Fruit fly (Drosophila melanogaster): Measurements from ENCODE around the gene frm.

Gene frm

dm6 chr3L:5540637-5541241 is 10.2 kb downstream of the frm start:
- TF ChIP-seq Mnt (GFP tag; optimal IDR thresholded peaks at IDR 0.05) (no peak), CG7045 (GFP tag; optimal IDR thresholded peaks at IDR 0.05) (no peak), pad (GFP tag; optimal IDR thresholded peaks at IDR 0.05) (no peak), cnc (optimal IDR thresholded peaks at IDR 0.05) (no peak), CG33017 (tag; optimal IDR thresholded peaks at IDR 0.05) (no peak), CG11617 (GFP tag; optimal IDR thresholded peaks at IDR 0.05) (no peak), bab1 (GFP tag; optimal IDR thresholded peaks at IDR 0.05) (no peak), CG7101 (tag; optimal IDR thresholded peaks at IDR 0.05) (no peak), Hr96 (GFP tag; optimal IDR thresholded peaks at IDR 0.05) (no peak), kay (GFP tag; ENCODE audit: borderline replicate concordance) (no peak), toe (GFP tag; optimal IDR thresholded peaks at IDR 0.05) (no peak), ovo (GFP tag; optimal IDR thresholded peaks at IDR 0.05) (no peak), Clk (GFP tag; optimal IDR thresholded peaks at IDR 0.05) (no peak), CG5204 (GFP tag; optimal IDR thresholded peaks at IDR 0.05) (no peak), Crg-1 (GFP tag; optimal IDR thresholded peaks at IDR 0.05) (no peak), cic (GFP tag; optimal IDR thresholded peaks at IDR 0.05) (no peak)

- no peak for TF ChIP-seq Crg-1 (GFP tag; optimal IDR thresholded peaks at IDR 0.05)
- no peak for TF ChIP-seq CG33017 (tag; optimal IDR thresholded peaks at IDR 0.05)
- no peak for TF ChIP-seq CG7045 (GFP tag; optimal IDR thresholded peaks at IDR 0.05)
- TF ChIP-seq CG11617 (GFP tag; optimal IDR thresholded peaks at IDR 0.05) = no peak
- no peak for TF ChIP-seq Hr96 (GFP tag; optimal IDR thresholded peaks at IDR 0.05)
- no peak for TF ChIP-seq CG5204 (GFP tag; optimal IDR thresholded peaks at IDR 0.05)
- no peak for TF ChIP-seq CG1620 (GFP tag; optimal IDR thresholded peaks at IDR 0.05)
- TF ChIP-seq Clk (GFP tag; optimal IDR thresholded peaks at IDR 0.05) = no peak
These were observed 15.3 kb downstream of the frm start, which contains the start of gene CG13285 for dm6 chr3L:5535659-5536058. TSS of gene CG13285 (minus strand) at chr3L:5535759.

dm6 chr3L:5534253-5534652 is 16.7 kb downstream of the frm start:
- TF ChIP-seq CG33017 (tag; optimal IDR thresholded peaks at IDR 0.05) (no peak), Clk (GFP tag; optimal IDR thresholded peaks at IDR 0.05) (no peak), cnc (optimal IDR thresholded peaks at IDR 0.05) (no peak), CG12768 (GFP tag; optimal IDR thresholded peaks at IDR 0.05) (no peak), CG1620 (GFP tag; optimal IDR thresholded peaks at IDR 0.05) (no peak), CG11617 (GFP tag; optimal IDR thresholded peaks at IDR 0.05) (no peak), CG7101 (tag; optimal IDR thresholded peaks at IDR 0.05) (no peak), tj (GFP tag; optimal IDR thresholded peaks at IDR 0.05) (no peak), kay (GFP tag; ENCODE audit: borderline replicate concordance) (no peak), Crg-1 (GFP tag; optimal IDR thresholded peaks at IDR 0.05) (no peak), CG5204 (GFP tag; optimal IDR thresholded peaks at IDR 0.05) (no peak), bab1 (GFP tag; optimal IDR thresholded peaks at IDR 0.05) (no peak), Mnt (GFP tag; optimal IDR thresholded peaks at IDR 0.05) (no peak), CG7045 (GFP tag; optimal IDR thresholded peaks at IDR 0.05) (no peak), toe (GFP tag; optimal IDR thresholded peaks at IDR 0.05) (no peak), Hr96 (GFP tag; optimal IDR thresholded peaks at IDR 0.05) (no peak), pad (GFP tag; optimal IDR thresholded peaks at IDR 0.05) (no peak), cic (GFP tag; optimal IDR thresholded peaks at IDR 0.05) (no peak), CG14711 (tag; optimal IDR thresholded peaks at IDR 0.05) (no peak), ovo (GFP tag; optimal IDR thresholded peaks at IDR 0.05) (no peak)

- TF ChIP-seq cnc (optimal IDR thresholded peaks at IDR 0.05) = no peak
- no peak for TF ChIP-seq kay (GFP tag; ENCODE audit: borderline replicate concordance)
These were observed 21.7 kb downstream of the frm start, which contains the start of gene Lkr for dm6 chr3L:5529241-5529640. TSS of gene Lkr (minus strand) at chr3L:5529341.

- no peak for TF ChIP-seq bab1 (GFP tag; optimal IDR thresholded peaks at IDR 0.05)
- TF ChIP-seq pad (GFP tag; optimal IDR thresholded peaks at IDR 0.05) = no peak
- TF ChIP-seq toe (GFP tag; optimal IDR thresholded peaks at IDR 0.05) = no peak
- TF ChIP-seq ovo (GFP tag; optimal IDR thresholded peaks at IDR 0.05) = no peak
- TF ChIP-seq CG1620 (GFP tag; optimal IDR thresholded peaks at IDR 0.05) = no peak
- no peak for TF ChIP-seq CG5204 (GFP tag; optimal IDR thresholded peaks at IDR 0.05)
- TF ChIP-seq Clk (GFP tag; optimal IDR thresholded peaks at IDR 0.05) = no peak
- no peak for TF ChIP-seq tj (GFP tag; optimal IDR thresholded peaks at IDR 0.05)
- TF ChIP-seq CG7045 (GFP tag; optimal IDR thresholded peaks at IDR 0.05) = no peak
- TF ChIP-seq kay (GFP tag; ENCODE audit: borderline replicate concordance) = no peak
- no peak for TF ChIP-seq Crg-1 (GFP tag; optimal IDR thresholded peaks at IDR 0.05)
These were observed 28.0 kb downstream of the frm start for dm6 chr3L:5522904-5523428.

- peak; percentile 75 for TF ChIP-seq Crg-1 (GFP tag; optimal IDR thresholded peaks at IDR 0.05)
- TF ChIP-seq CG7101 (tag; optimal IDR thresholded peaks at IDR 0.05) = peak; percentile 75
- peak; percentile 34 for TF ChIP-seq Clk (GFP tag; optimal IDR thresholded peaks at IDR 0.05)
- peak; percentile 69 for TF ChIP-seq CG1620 (GFP tag; optimal IDR thresholded peaks at IDR 0.05)
- peak; percentile 61 for TF ChIP-seq CG33017 (tag; optimal IDR thresholded peaks at IDR 0.05)
- TF ChIP-seq cic (GFP tag; optimal IDR thresholded peaks at IDR 0.05) = peak; percentile 25
- TF ChIP-seq pad (GFP tag; optimal IDR thresholded peaks at IDR 0.05) = peak; percentile 66
- TF ChIP-seq kay (GFP tag; ENCODE audit: borderline replicate concordance) = peak; percentile 9
- TF ChIP-seq CG11617 (GFP tag; optimal IDR thresholded peaks at IDR 0.05) = peak; percentile 81
- TF ChIP-seq bab1 (GFP tag; optimal IDR thresholded peaks at IDR 0.05) = peak; percentile 91
- TF ChIP-seq Mnt (GFP tag; optimal IDR thresholded peaks at IDR 0.05) = peak; percentile 38
- TF ChIP-seq Hr96 (GFP tag; optimal IDR thresholded peaks at IDR 0.05) = peak; percentile 81
- TF ChIP-seq CG12768 (GFP tag; optimal IDR thresholded peaks at IDR 0.05) = peak; percentile 77
- TF ChIP-seq CG14711 (tag; optimal IDR thresholded peaks at IDR 0.05) = peak; percentile 52
- TF ChIP-seq tj (GFP tag; optimal IDR thresholded peaks at IDR 0.05) = peak; percentile 48
- TF ChIP-seq cnc (optimal IDR thresholded peaks at IDR 0.05) = no peak
- TF ChIP-seq CG5204 (GFP tag; optimal IDR thresholded peaks at IDR 0.05) = peak; percentile 74
- peak; percentile 65 for TF ChIP-seq toe (GFP tag; optimal IDR thresholded peaks at IDR 0.05)
- peak; percentile 89 for TF ChIP-seq CG7045 (GFP tag; optimal IDR thresholded peaks at IDR 0.05)
- peak; percentile 71 for TF ChIP-seq ovo (GFP tag; optimal IDR thresholded peaks at IDR 0.05)
These were observed 39.0 kb downstream of the frm start for dm6 chr3L:5511959-5512358.
